Worm (Caenorhabditis elegans): ENCODE measurements around the gene M01H9.10.

The M01H9.10 gene

DNA sequence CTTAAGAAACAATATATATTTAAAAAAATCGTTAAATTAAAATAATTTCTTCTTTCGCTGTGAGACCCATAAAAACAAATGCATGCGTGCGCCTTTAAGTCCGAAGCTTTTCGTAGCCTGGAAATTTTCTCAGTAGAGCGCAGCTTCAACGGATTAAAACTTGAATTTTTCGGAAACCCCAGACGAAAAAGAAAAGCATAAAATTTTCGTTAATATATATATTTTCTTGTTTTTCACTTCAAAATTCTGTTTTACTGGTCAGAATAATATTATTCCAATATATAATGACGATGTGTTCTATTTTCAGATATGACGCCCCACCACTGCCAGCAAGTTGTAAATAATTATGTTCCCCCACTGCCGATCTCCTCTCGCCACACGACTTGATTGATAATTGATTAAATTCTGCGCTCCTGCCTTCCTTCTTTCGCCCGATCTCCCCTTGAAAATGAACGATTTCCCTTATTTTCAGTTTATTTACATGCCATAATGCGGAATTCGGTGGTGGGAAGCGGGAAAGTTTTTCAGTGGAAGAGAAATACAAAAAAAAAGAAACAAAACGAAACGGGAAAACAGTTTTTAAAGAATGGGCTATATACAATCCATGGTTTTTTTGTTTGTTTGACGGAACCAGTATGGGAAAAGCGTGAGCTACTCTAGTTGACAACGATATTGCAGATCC lies 11.7 kb downstream of the M01H9.10 start (continued):
- TF ChIP-seq lin-38 (GFP tag; IDR thresholded peaks at IDR 0.05) (peak; percentile 65), vab-7 (GFP tag; IDR thresholded peaks at IDR 0.05) (0 out of 2 replicates have a peak, but pooled peaks have one; percentile 4), mep-1 (tag; optimal IDR thresholded peaks at IDR 0.05) (peak; percentile 72), snpc-4 (tag; optimal IDR thresholded peaks at IDR 0.05) (no peak), daf-16 (GFP tag; optimal IDR thresholded peaks at IDR 0.05) (peak in 1 of 2 experiments; percentile 61), daf-16 (tag; optimal IDR thresholded peaks at IDR 0.05) (peak; percentile 77), dmd-9 (GFP tag; IDR thresholded peaks at IDR 0.05) (no peak), lin-15B (tag; optimal IDR thresholded peaks at IDR 0.05) (no peak), dmd-6 (GFP tag; IDR thresholded peaks at IDR 0.05) (no peak; the same call in 1 of the 2 replicates), zip-2 (tag; optimal IDR thresholded peaks at IDR 0.05) (peak; percentile 29), saeg-2 (GFP tag; IDR thresholded peaks at IDR 0.05) (no peak), ceh-44 (GFP tag; IDR thresholded peaks at IDR 0.05) (no peak), ceh-62 (tag; optimal IDR thresholded peaks at IDR 0.05) (no peak), set-16 (GFP tag; IDR thresholded peaks at IDR 0.05) (no peak), unc-39 (tag; optimal IDR thresholded peaks at IDR 0.05) (no peak), lsy-2 (tag; optimal IDR thresholded peaks at IDR 0.05) (peak; percentile 33 to 72), dmd-8 (GFP tag; IDR thresholded peaks at IDR 0.05) (0 out of 2 replicates have a peak, but pooled peaks have one; percentile 30), F26F4.8 (GFP tag; conservative IDR thresholded peaks at IDR 0.05) (no peak), sdz-12 (GFP tag; optimal IDR thresholded peaks at IDR 0.05) (peak; percentile 56), egl-43 (GFP tag; IDR thresholded peaks at IDR 0.05) (0 out of 2 replicates have a peak, but pooled peaks have one; percentile 28), mxl-2 (GFP tag; conservative IDR thresholded peaks at IDR 0.05) (no peak), dpl-1 (GFP tag; optimal IDR thresholded peaks at IDR 0.05) (no peak), egl-27 (tag; optimal IDR thresholded peaks at IDR 0.05) (no peak), aha-1 (tag) (peak; percentile 30), T26A8.4 (GFP tag; IDR thresholded peaks at IDR 0.05) (peak; percentile 75; the same call in 1 of the 2 replicates), hmg-1.1 (GFP tag; IDR thresholded peaks at IDR 0.05) (no peak), skn-1 (tag; optimal IDR thresholded peaks at IDR 0.05) (no peak), mxl-3 (GFP tag; optimal IDR thresholded peaks at IDR 0.05) (peak; percentile 31), ama-1 (optimal IDR thresholded peaks at IDR 0.05) (peak; percentile 99), Y105C5A.15 (GFP tag; IDR thresholded peaks at IDR 0.05) (0 out of 2 replicates have a peak, but pooled peaks have one; percentile 40), lin-39 (tag; optimal IDR thresholded peaks at IDR 0.05) (no peak), ceh-82 (tag; optimal IDR thresholded peaks at IDR 0.05) (no peak), lir-3 (tag; optimal IDR thresholded peaks at IDR 0.05) (no peak), tra-1 (GFP tag; IDR thresholded peaks at IDR 0.05) (no peak), zfp-3 (GFP tag; conservative IDR thresholded peaks at IDR 0.05) (peak; percentile 89; the same call in 1 of the 2 replicates), unc-130 (GFP tag; optimal IDR thresholded peaks at IDR 0.05) (peak; percentile 44), Y75B8A.6 (GFP tag; IDR thresholded peaks at IDR 0.05) (peak; percentile 3; the same call in 1 of the 2 replicates), ctbp-1 (GFP tag; IDR thresholded peaks at IDR 0.05) (0 out of 2 replicates have a peak, but pooled peaks have one; percentile 48), hlh-30 (tag; optimal IDR thresholded peaks at IDR 0.05; ENCODE audit: insufficient read depth) (peak; percentile 11), mes-2 (tag; optimal IDR thresholded peaks at IDR 0.05; ENCODE audit: poor library complexity, severe bottlenecking) (peak; percentile 12), rbr-2 (tag; optimal IDR thresholded peaks at IDR 0.05) (peak; percentile 37), gei-8 (GFP tag; optimal IDR thresholded peaks at IDR 0.05) (no peak), hif-1 (tag; optimal IDR thresholded peaks at IDR 0.05) (peak; percentile 26 to 65), nhr-11 (tag; optimal IDR thresholded peaks at IDR 0.05) (peak; percentile 14), nhr-111 (GFP tag; optimal IDR thresholded peaks at IDR 0.05) (no peak), nhr-102 (tag; optimal IDR thresholded peaks at IDR 0.05) (peak; percentile 60), nhr-48 (tag; optimal IDR thresholded peaks at IDR 0.05) (peak; percentile 51), php-3 (GFP tag; IDR thresholded peaks at IDR 0.05) (0 out of 2 replicates have a peak, but pooled peaks have one; percentile 31), nhr-76 (tag; optimal IDR thresholded peaks at IDR 0.05) (no peak), Y5F2A.4 (GFP tag; optimal IDR thresholded peaks at IDR 0.05) (peak; percentile 21)

Measured in whole organism, L4 larva.